Worm (Caenorhabditis elegans) whole organism, young adult: ENCODE data around the gene cng-1.

Source experiments
- ama-1 ChIP-seq, 3 experiments: fragments of 150-350 bp in 1 of 3; sonication (generic microtip) in 2 of 3; optimal IDR thresholded peaks; 2 replicates each; lab custom pipeline; 2014 to 2018; ENCODE audit warnings: missing biosample characterization in 2 of 3, missing genetic modification characterization in 2 of 3, missing genetic modification reagents in 2 of 3
- hmg-1.2 ChIP-seq: fragments of 200-800 bp; sonication (Bioruptor generic); IDR thresholded peaks from 2 replicates; pipeline ENCODE4 v1.3.6; 2022; ENCODE audit warnings: missing genetic modification reagents, missing genetic modification characterization, missing compliant biosample characterization
- madf-10 ChIP-seq: sonication (generic microtip); optimal IDR thresholded peaks from 2 replicates; lab custom pipeline; 2016; ENCODE audit warnings: mild to moderate bottlenecking, missing genetic modification characterization, missing compliant biosample characterization
- madf-3 ChIP-seq: fragments of 200-800 bp; sonication (Bioruptor generic); IDR thresholded peaks from 2 replicates; pipeline ENCODE4 v1.3.6; 2022; ENCODE audit warnings: missing genetic modification reagents, missing genetic modification characterization, missing compliant biosample characterization
- madf-8 ChIP-seq: fragments of 200-800 bp; sonication (Bioruptor generic); conservative IDR thresholded peaks from 2 replicates; pipeline ENCODE4 v1.3.6; 2022; ENCODE audit warnings: missing genetic modification reagents, missing genetic modification characterization, missing compliant biosample characterization
- nfya-1 ChIP-seq: sonication (generic microtip); optimal IDR thresholded peaks from 2 replicates; lab custom pipeline; 2017; ENCODE audit warnings: antibody characterized with exemption, missing compliant biosample characterization, missing genetic modification characterization, borderline replicate concordance; ENCODE audit not compliant: insufficient read depth
- zfh-2 ChIP-seq: fragments of 200-800 bp; sonication (Bioruptor generic); conservative IDR thresholded peaks from 2 replicates; pipeline ENCODE4 v1.3.6; 2022; ENCODE audit warnings: missing genetic modification reagents, missing genetic modification characterization, missing compliant biosample characterization

DNA sequence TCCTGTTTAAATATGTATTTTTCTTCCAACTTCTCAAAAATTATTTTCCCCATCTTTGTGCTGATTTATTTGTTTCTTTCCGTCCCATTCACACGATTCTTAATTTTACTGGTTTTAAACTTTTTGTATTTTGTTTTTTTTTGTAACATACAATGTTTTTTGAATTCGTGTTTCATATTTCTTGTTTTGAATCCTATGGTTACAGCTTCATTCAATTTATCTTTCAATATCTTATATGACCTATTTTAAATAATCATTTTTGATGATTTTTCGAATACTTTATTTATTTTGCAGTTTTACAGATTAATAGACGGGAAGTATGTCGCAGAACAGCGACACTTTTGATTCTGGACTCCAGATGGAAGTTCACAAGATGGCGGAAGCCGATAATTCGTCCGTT, 26.5 kb downstream of the cng-1 start, which contains the start of gene hrde-2:
- TF ChIP-seq madf-3 (GFP tag; lab: Robert Waterston, UW) (no peak), madf-10 (tag; lab: Kevin White, UChicago) (no peak), hmg-1.2 (no peak), nfya-1 (tag; lab: Kevin White, UChicago) (no peak), madf-8 (no peak), zfh-2 (GFP tag; lab: Robert Waterston, UW) (no peak), ama-1 (optimal IDR thresholded peaks at IDR 0.05; lab: Kevin White, UChicago) (no peak), ama-1 (GFP tag; optimal IDR thresholded peaks at IDR 0.05; lab: Kevin White, UChicago) (no peak)
